Fruit fly (Drosophila melanogaster) whole organism, embryonic: Measurements from ENCODE around the gene Bx42.

Experiments
- ATbp ChIP-seq: fragments of 200-800 bp; sonication (Bioruptor generic); optimal IDR thresholded peaks from 2 replicates; lab custom pipeline; 2017; ENCODE audit warnings: missing biosample characterization, mild to moderate bottlenecking, missing genetic modification characterization, missing genetic modification reagents
- CG10209 ChIP-seq: fragments of 200-800 bp; sonication (Bioruptor generic); optimal IDR thresholded peaks from 3 replicates; lab custom pipeline; 2017; ENCODE audit warnings: missing biosample characterization, mild to moderate bottlenecking, missing genetic modification characterization, missing genetic modification reagents
- CG10959 ChIP-seq: fragments of 200-800 bp; sonication (Bioruptor generic); IDR thresholded peaks from 2 replicates; pipeline ENCODE4 v1.3.6; 2022; ENCODE audit warnings: missing biosample characterization, missing genetic modification characterization
- CG11093 ChIP-seq: fragments of 200-800 bp; sonication (Bioruptor generic); IDR thresholded peaks from 3 replicates; pipeline ENCODE4 v1.3.6; 2022; ENCODE audit warnings: missing biosample characterization, missing genetic modification characterization
- CG12659 ChIP-seq: fragments of 200-800 bp; sonication (Bioruptor generic); optimal IDR thresholded peaks from 3 replicates; lab custom pipeline; 2017; ENCODE audit warnings: mild to moderate bottlenecking, missing biosample characterization, missing genetic modification reagents, missing genetic modification characterization
- CG12942 ChIP-seq: fragments of 200-800 bp; sonication (Bioruptor generic); optimal IDR thresholded peaks from 3 replicates; lab custom pipeline; 2016; ENCODE audit warnings: missing biosample characterization, missing genetic modification characterization
- CG15073 ChIP-seq: fragments of 200-800 bp; sonication (Bioruptor generic); optimal IDR thresholded peaks from 2 replicates; lab custom pipeline; 2016; ENCODE audit warnings: missing biosample characterization, missing genetic modification characterization
- CG15514 ChIP-seq: fragments of 200-800 bp; sonication (Bioruptor generic); optimal IDR thresholded peaks from 3 replicates; lab custom pipeline; 2017; ENCODE audit warnings: missing biosample characterization, missing genetic modification characterization, mild to moderate bottlenecking, moderate library complexity, missing genetic modification reagents
- CG1603 ChIP-seq: fragments of 200-800 bp; sonication (Bioruptor generic); optimal IDR thresholded peaks from 2 replicates; lab custom pipeline; 2019; ENCODE audit warnings: missing biosample characterization, mild to moderate bottlenecking, missing genetic modification characterization, moderate library complexity
- CG16813 ChIP-seq: fragments of 200-800 bp; sonication (Bioruptor generic); IDR thresholded peaks from 3 replicates; pipeline ENCODE4 v1.3.6; 2022; ENCODE audit warnings: missing biosample characterization, missing genetic modification characterization; ENCODE audit not compliant: partially characterized antibody
- CG17385 ChIP-seq: fragments of 200-800 bp; sonication (Bioruptor generic); optimal IDR thresholded peaks from 3 replicates; lab custom pipeline; 2018; ENCODE audit warnings: missing biosample characterization, mild to moderate bottlenecking, missing genetic modification characterization
- CG17612 ChIP-seq: fragments of 200-800 bp; sonication (Bioruptor generic); IDR thresholded peaks from 2 replicates; pipeline ENCODE4 v1.3.6; 2022; ENCODE audit warnings: missing biosample characterization, missing genetic modification characterization
- CG2199 ChIP-seq: fragments of 200-800 bp; sonication (Bioruptor generic); IDR thresholded peaks from 3 replicates; pipeline ENCODE4 v1.3.6; 2022; ENCODE audit warnings: missing biosample characterization, missing genetic modification characterization
- CG3281 ChIP-seq: fragments of 200-800 bp; sonication (Bioruptor generic); optimal IDR thresholded peaks from 3 replicates; lab custom pipeline; 2017; ENCODE audit warnings: missing biosample characterization, mild to moderate bottlenecking, missing genetic modification characterization
- CG33213 ChIP-seq: fragments of 200-800 bp; sonication (Bioruptor generic); optimal IDR thresholded peaks from 3 replicates; lab custom pipeline; 2016; ENCODE audit warnings: missing biosample characterization, missing genetic modification characterization
- CG3407 ChIP-seq: fragments of 200-800 bp; sonication (Bioruptor generic); optimal IDR thresholded peaks from 2 replicates; lab custom pipeline; 2018; ENCODE audit warnings: missing biosample characterization, mild to moderate bottlenecking, missing genetic modification characterization
- CG34422 ChIP-seq: fragments of 200-800 bp; sonication (Bioruptor generic); IDR thresholded peaks from 3 replicates; pipeline ENCODE4 v1.3.6; 2022; ENCODE audit warnings: missing biosample characterization, missing genetic modification characterization
- CG3726 ChIP-seq: fragments of 200-800 bp; sonication (Bioruptor generic); IDR thresholded peaks from 3 replicates; pipeline ENCODE4, ENCODE4 v1.3.6; 2022; ENCODE audit warnings: missing biosample characterization, missing genetic modification characterization
- CG7556 ChIP-seq: fragments of 200-800 bp; sonication (Bioruptor generic); optimal IDR thresholded peaks from 2 replicates; lab custom pipeline; 2017; ENCODE audit warnings: missing biosample characterization, mild to moderate bottlenecking, missing genetic modification characterization
- CG8924 ChIP-seq: fragments of 200-800 bp; optimal IDR thresholded peaks from 3 replicates; lab custom pipeline; 2019; ENCODE audit warnings: missing biosample characterization, mild to moderate bottlenecking, missing genetic modification characterization, moderate library complexity
- CrebB ChIP-seq: fragments of 200-800 bp; sonication (Bioruptor generic); optimal IDR thresholded peaks from 3 replicates; lab custom pipeline; 2018; ENCODE audit warnings: missing biosample characterization, mild to moderate bottlenecking, missing genetic modification characterization
- Dbx ChIP-seq: fragments of 200-800 bp; sonication (Bioruptor generic); IDR thresholded peaks from 3 replicates; pipeline ENCODE4 v1.3.6; 2022; ENCODE audit warnings: missing biosample characterization, missing genetic modification characterization
- Dll ChIP-seq: fragments of 200-800 bp; sonication (Bioruptor generic); IDR thresholded peaks from 4 replicates; pipeline ENCODE4 v1.3.6; 2022; ENCODE audit warnings: missing biosample characterization, missing genetic modification characterization; ENCODE audit not compliant: partially characterized antibody
- Doc3 ChIP-seq: fragments of 200-800 bp; sonication (Bioruptor generic); IDR thresholded peaks from 3 replicates; pipeline ENCODE4 v1.3.6; 2022; ENCODE audit warnings: missing biosample characterization, missing genetic modification characterization; ENCODE audit not compliant: partially characterized antibody
- Dref ChIP-seq: fragments of 200-800 bp; sonication (Bioruptor generic); IDR thresholded peaks from 2 replicates; pipeline ENCODE4 v1.3.6; 2022; ENCODE audit warnings: missing biosample characterization, missing genetic modification characterization
- Eip74EF ChIP-seq, 2 experiments: fragments of 200-800 bp in 1 of 2; fragments of >200 bp in 1 of 2; sonication (Bioruptor generic) in 1 of 2; optimal IDR thresholded peaks; 2 replicates each; lab custom pipeline; 2017 to 2019; ENCODE audit warnings: missing biosample characterization in 2 of 2, missing genetic modification characterization in 2 of 2, mild to moderate bottlenecking in 1 of 2, moderate library complexity in 1 of 2
- Fer2 ChIP-seq: fragments of 200-800 bp; sonication (Bioruptor generic); optimal IDR thresholded peaks from 2 replicates; lab custom pipeline; 2018; ENCODE audit warnings: missing biosample characterization, mild to moderate bottlenecking, missing genetic modification characterization, moderate library complexity
- MESR4 ChIP-seq: fragments of 200-800 bp; sonication (Bioruptor generic); optimal IDR thresholded peaks from 2 replicates; lab custom pipeline; 2018; ENCODE audit warnings: missing biosample characterization, mild to moderate bottlenecking, missing genetic modification characterization, moderate library complexity
- Poxn ChIP-seq: fragments of 200-800 bp; sonication (Bioruptor generic); IDR thresholded peaks from 2 replicates; pipeline ENCODE4 v1.3.6; 2022; ENCODE audit warnings: missing biosample characterization, missing genetic modification characterization
- Sox102F ChIP-seq: fragments of 200-800 bp; sonication (Bioruptor generic); optimal IDR thresholded peaks from 2 replicates; lab custom pipeline; 2018; ENCODE audit warnings: missing biosample characterization, mild to moderate bottlenecking, missing genetic modification characterization, moderate library complexity
- YL-1 ChIP-seq: fragments of 200-800 bp; sonication (Bioruptor generic); optimal IDR thresholded peaks from 3 replicates; lab custom pipeline; 2017; ENCODE audit warnings: missing biosample characterization, mild to moderate bottlenecking, missing genetic modification characterization
- chinmo ChIP-seq: fragments of 200-800 bp; sonication (Bioruptor generic); IDR thresholded peaks from 4 replicates; pipeline ENCODE4 v1.3.6; 2022; ENCODE audit warnings: missing biosample characterization, missing genetic modification characterization; ENCODE audit not compliant: partially characterized antibody
- cwo ChIP-seq: fragments of 200-800 bp; sonication (Bioruptor generic); optimal IDR thresholded peaks from 3 replicates; lab custom pipeline; 2017; ENCODE audit warnings: missing biosample characterization, missing genetic modification characterization, mild to moderate bottlenecking, moderate library complexity, missing genetic modification reagents
- hbn ChIP-seq: fragments of 200-800 bp; sonication (Bioruptor generic); IDR thresholded peaks from 2 replicates; pipeline ENCODE4 v1.3.6; 2022; ENCODE audit warnings: missing biosample characterization, missing genetic modification characterization; ENCODE audit not compliant: partially characterized antibody
- ind ChIP-seq: fragments of 200-800 bp; sonication (Bioruptor generic); optimal IDR thresholded peaks from 3 replicates; lab custom pipeline; 2016; ENCODE audit warnings: missing biosample characterization, missing genetic modification characterization
- knrl ChIP-seq: fragments of 200-800 bp; sonication (Bioruptor generic); IDR thresholded peaks from 3 replicates; pipeline ENCODE4 v1.3.6; 2022; ENCODE audit warnings: missing biosample characterization, missing genetic modification characterization; ENCODE audit not compliant: partially characterized antibody
- lola ChIP-seq, 3 experiments: fragments of >200 bp in 2 of 3; fragments of 200-800 bp in 1 of 3; sonication (Bioruptor generic) in 1 of 3; optimal IDR thresholded peaks; 2 replicates each; lab custom pipeline; 2017 to 2019; ENCODE audit warnings: missing biosample characterization in 3 of 3, missing genetic modification characterization in 3 of 3, mild to moderate bottlenecking in 1 of 3, moderate library complexity in 1 of 3
- luna ChIP-seq: fragments of 200-800 bp; sonication (Bioruptor generic); optimal IDR thresholded peaks from 2 replicates; lab custom pipeline; 2016; ENCODE audit warnings: missing biosample characterization, missing genetic modification characterization
- mld ChIP-seq: fragments of 200-800 bp; sonication (Bioruptor generic); IDR thresholded peaks from 3 replicates; pipeline ENCODE4 v1.3.6; 2022; ENCODE audit warnings: missing biosample characterization, missing genetic modification characterization; ENCODE audit not compliant: partially characterized antibody
- nom ChIP-seq: fragments of 200-800 bp; sonication (Bioruptor generic); optimal IDR thresholded peaks from 2 replicates; lab custom pipeline; 2017; ENCODE audit warnings: missing biosample characterization, missing genetic modification characterization, mild to moderate bottlenecking, moderate library complexity, missing genetic modification reagents
- pita ChIP-seq: fragments of 200-800 bp; sonication (Bioruptor generic); optimal IDR thresholded peaks from 2 replicates; lab custom pipeline; 2017; ENCODE audit warnings: missing biosample characterization, mild to moderate bottlenecking, missing genetic modification characterization
- psq ChIP-seq: fragments of 200-800 bp; sonication (Bioruptor generic); optimal IDR thresholded peaks from 2 replicates; lab custom pipeline; 2017; ENCODE audit warnings: missing biosample characterization, missing genetic modification characterization
- row ChIP-seq: fragments of 200-800 bp; sonication (Bioruptor generic); IDR thresholded peaks from 3 replicates; pipeline ENCODE4 v1.3.6; 2022; ENCODE audit warnings: missing biosample characterization, missing genetic modification characterization
- toy ChIP-seq: fragments of 200-800 bp; sonication (Bioruptor generic); IDR thresholded peaks from 2 replicates; pipeline ENCODE4 v1.3.6; 2022; ENCODE audit warnings: missing biosample characterization, missing genetic modification characterization
- trem ChIP-seq: fragments of 200-800 bp; optimal IDR thresholded peaks from 3 replicates; lab custom pipeline; 2019; ENCODE audit warnings: missing biosample characterization, mild to moderate bottlenecking, missing genetic modification characterization, moderate library complexity
- trh ChIP-seq: fragments of 200-800 bp; sonication (Bioruptor generic); optimal IDR thresholded peaks from 2 replicates; lab custom pipeline; 2016; ENCODE audit warnings: missing biosample characterization, missing genetic modification characterization
- zfh1 ChIP-seq: fragments of 200-800 bp; sonication (Bioruptor generic); IDR thresholded peaks from 3 replicates; pipeline ENCODE4 v1.3.6; 2022; ENCODE audit warnings: missing biosample characterization, missing genetic modification characterization

The Bx42 gene

dm6 chrX:9089254-9090056, 16.9 kb downstream of the Bx42 start, which contains the start of gene CCT2 (continued):
- TF ChIP-seq Doc3 (GFP tag; lab: Robert Waterston, UW) (no peak), zfh1 (GFP tag; lab: Robert Waterston, UW) (no peak), CG12942 (GFP tag; lab: Kevin White, UChicago) (no peak), CG17385 (GFP tag; lab: Kevin White, UChicago) (no peak), mld (GFP tag; lab: Robert Waterston, UW) (0 out of 3 replicates have a peak, but pooled peaks have one; percentile 23), Poxn (GFP tag; lab: Robert Waterston, UW) (no peak), CG1603 (tag; lab: Kevin White, UChicago) (peak; percentile 57), CG2199 (GFP tag; lab: Robert Waterston, UW) (no peak), Fer2 (tag; lab: Kevin White, UChicago) (no peak), row (GFP tag; lab: Robert Waterston, UW) (peak; percentile 7; the same call in 1 of the 3 replicates), MESR4 (GFP tag; lab: Kevin White, UChicago) (peak; percentile 84), CG3726 (GFP tag; lab: Robert Waterston, UW) (no peak), CG3407 (GFP tag; lab: Kevin White, UChicago) (no peak), pita (peak; percentile 50), CG8924 (no peak), CG15514 (peak; percentile 63), CG17612 (no peak), Dref (GFP tag; lab: Robert Waterston, UW) (peak; percentile 97), CG10959 (GFP tag; lab: Robert Waterston, UW) (no peak), Dbx (GFP tag; lab: Robert Waterston, UW) (no peak), CG11093 (GFP tag; lab: Robert Waterston, UW) (no peak), CG10209 (GFP tag; lab: Kevin White, UChicago) (no peak), ind (GFP tag; lab: Kevin White, UChicago) (no peak), toy (GFP tag; lab: Robert Waterston, UW) (no peak), Sox102F (GFP tag; lab: Kevin White, UChicago) (no peak), Dll (GFP tag; lab: Robert Waterston, UW) (peak; percentile 67), chinmo (peak; percentile 62; the same call in 1 of the 4 replicates), CG16813 (peak; percentile 63; the same call in 2 of the 3 replicates), CrebB (no peak), luna (GFP tag; lab: Kevin White, UChicago) (no peak), CG3281 (GFP tag; lab: Kevin White, UChicago) (no peak), psq (GFP tag; lab: Kevin White, UChicago) (no peak), lola (GFP tag; optimal IDR thresholded peaks at IDR 0.05; lab: Kevin White, UChicago) (no peak), CG34422 (GFP tag; lab: Robert Waterston, UW) (peak; percentile 62; the same call in 2 of the 3 replicates), hbn (peak; percentile 57), Eip74EF (GFP tag; optimal IDR thresholded peaks at IDR 0.05; lab: Kevin White, UChicago) (no peak), knrl (GFP tag; lab: Robert Waterston, UW) (peak; percentile 39), ATbp (GFP tag; lab: Kevin White, UChicago) (no peak), CG33213 (GFP tag; lab: Kevin White, UChicago) (peak; percentile 41), trh (GFP tag; lab: Kevin White, UChicago) (no peak), cwo (GFP tag; lab: Kevin White, UChicago) (no peak), CG7556 (GFP tag; lab: Kevin White, UChicago) (no peak), CG15073 (GFP tag; lab: Kevin White, UChicago) (no peak), nom (peak; percentile 68), CG12659 (peak; percentile 8), YL-1 (GFP tag; lab: Kevin White, UChicago) (peak; percentile 70), trem (tag; lab: Kevin White, UChicago) (peak; percentile 46)
